Worm (Caenorhabditis elegans): ENCODE results near the gene aakg-4.

Gene aakg-4

ce11 chrX:2364703-2365299 lies 45.7 kb upstream of the aakg-4 start (continued):
- TF ChIP-seq lin-14 (GFP tag; optimal IDR thresholded peaks at IDR 0.05) (peak; percentile 85), rnt-1 (tag; optimal IDR thresholded peaks at IDR 0.05) (peak; percentile 68), ceh-8 (GFP tag; optimal IDR thresholded peaks at IDR 0.05) (peak; percentile 88), sox-4 (tag; optimal IDR thresholded peaks at IDR 0.05) (peak; percentile 88), ztf-11 (tag; optimal IDR thresholded peaks at IDR 0.05) (peak in 1 of 2 experiments; percentile 50), vab-15 (tag; optimal IDR thresholded peaks at IDR 0.05) (no peak)

ce11 chrX:2362872-2363271 lies 43.7 kb upstream of the aakg-4 start:
- TF ChIP-seq snpc-4 (tag; optimal IDR thresholded peaks at IDR 0.05) (peak; percentile 65), egl-27 (tag; optimal IDR thresholded peaks at IDR 0.05) (no peak), irx-1 (tag; optimal IDR thresholded peaks at IDR 0.05) (no peak), nhr-28 (tag; optimal IDR thresholded peaks at IDR 0.05) (no peak), ceh-90 (tag; optimal IDR thresholded peaks at IDR 0.05) (no peak), pqm-1 (tag; optimal IDR thresholded peaks at IDR 0.05) (no peak), Y116A8C.19 (tag; optimal IDR thresholded peaks at IDR 0.05; ENCODE audit: borderline replicate concordance) (no peak), nhr-237 (tag; optimal IDR thresholded peaks at IDR 0.05) (no peak)

- TF ChIP-seq grh-1 (GFP tag; IDR thresholded peaks at IDR 0.05) (no peak), efl-1 (optimal IDR thresholded peaks at IDR 0.05) (no peak), efl-1 (GFP tag; optimal IDR thresholded peaks at IDR 0.05 in 1 of 2) (peak in 1 of 2 experiments; percentile 73)
These were observed 40.7 kb upstream of the aakg-4 start, which contains the start of gene lgc-40 for ce11 chrX:2359797-2360196. lgc-40 (plus strand) TSS chrX:2360097.

- TF ChIP-seq dpl-1 (GFP tag; optimal IDR thresholded peaks at IDR 0.05) (no peak), egl-27 (tag; optimal IDR thresholded peaks at IDR 0.05) (no peak), tbx-2 (tag; optimal IDR thresholded peaks at IDR 0.05) (no peak)
These were observed 33.8 kb upstream of the aakg-4 start for ce11 chrX:2352929-2353328.

- TF ChIP-seq zip-4 (GFP tag; optimal IDR thresholded peaks at IDR 0.05) (no peak), nhr-19 (GFP tag; conservative IDR thresholded peaks at IDR 0.05) (peak; percentile 61), lin-39 (tag; optimal IDR thresholded peaks at IDR 0.05) (peak; percentile 72), ztf-4 (tag; optimal IDR thresholded peaks at IDR 0.05) (peak; percentile 43), sup-37 (GFP tag; optimal IDR thresholded peaks at IDR 0.05) (no peak), rnt-1 (tag; optimal IDR thresholded peaks at IDR 0.05) (peak; percentile 84), egl-13 (tag; optimal IDR thresholded peaks at IDR 0.05) (peak; percentile 38), lsy-2 (tag; optimal IDR thresholded peaks at IDR 0.05) (peak; percentile 42 to 61), pag-3 (tag; optimal IDR thresholded peaks at IDR 0.05; ENCODE audit: borderline replicate concordance, insufficient read depth) (peak; percentile 3), lin-14 (GFP tag; optimal IDR thresholded peaks at IDR 0.05) (peak; percentile 76), mef-2 (tag; optimal IDR thresholded peaks at IDR 0.05) (peak; percentile 88), hpl-2 (GFP tag; optimal IDR thresholded peaks at IDR 0.05) (no peak), lir-3 (tag; optimal IDR thresholded peaks at IDR 0.05; ENCODE audit: poor library complexity) (peak; percentile 14), nhr-20 (tag; optimal IDR thresholded peaks at IDR 0.05) (peak; percentile 34), nhr-71 (tag; optimal IDR thresholded peaks at IDR 0.05) (peak; percentile 85)
These were observed 28.8 kb upstream of the aakg-4 start for ce11 chrX:2347962-2348361.

ce11 chrX:2344666-2345065 lies 25.5 kb upstream of the aakg-4 start, which contains the start of gene nlp-2:
nlp-2 (minus strand) TSS chrX:2344766.
- no peak for TF ChIP-seq tbx-2 (tag; optimal IDR thresholded peaks at IDR 0.05)
- no peak for TF ChIP-seq ceh-82 (tag; optimal IDR thresholded peaks at IDR 0.05)
- no peak for TF ChIP-seq lsy-2 (tag; optimal IDR thresholded peaks at IDR 0.05)
- no peak for TF ChIP-seq pax-3 (tag; optimal IDR thresholded peaks at IDR 0.05)
- no peak for TF ChIP-seq swsn-7 (tag; optimal IDR thresholded peaks at IDR 0.05)
- no peak for TF ChIP-seq dpl-1 (GFP tag; optimal IDR thresholded peaks at IDR 0.05)
